Worm (Caenorhabditis elegans): ENCODE measurements around the gene osta-2.

DNA sequence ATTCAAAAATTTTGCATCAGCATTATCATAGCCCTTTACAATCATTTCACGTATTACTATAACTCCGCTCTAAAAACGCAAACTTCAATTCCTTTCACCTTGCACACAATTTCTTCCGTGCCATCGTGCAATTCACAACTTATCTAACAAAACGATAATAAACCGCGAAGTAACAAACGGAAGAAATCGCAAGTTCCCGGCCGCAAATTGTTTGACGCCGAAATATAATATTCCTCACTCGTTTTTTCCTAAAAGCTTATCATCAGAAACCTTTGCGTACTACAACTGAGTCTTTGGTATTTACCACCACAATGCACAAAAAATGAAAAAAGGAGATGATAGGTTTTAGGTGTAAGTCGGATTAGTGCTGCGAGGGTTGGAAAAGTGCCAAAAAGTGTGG is 39.8 kb downstream of the osta-2 start:
- TF ChIP-seq unc-39 (tag; optimal IDR thresholded peaks at IDR 0.05) (no peak), lsy-2 (tag; optimal IDR thresholded peaks at IDR 0.05) (no peak), elt-3 (tag; optimal IDR thresholded peaks at IDR 0.05) (no peak), elt-1 (tag; optimal IDR thresholded peaks at IDR 0.05; ENCODE audit: borderline replicate concordance, insufficient read depth) (no peak), unc-62 (GFP tag; optimal IDR thresholded peaks at IDR 0.05) (no peak), lin-13 (tag; optimal IDR thresholded peaks at IDR 0.05) (no peak), bed-3 (GFP tag; optimal IDR thresholded peaks at IDR 0.05) (no peak), nhr-2 (tag; optimal IDR thresholded peaks at IDR 0.05) (no peak), M03D4.4 (tag; optimal IDR thresholded peaks at IDR 0.05) (no peak), pha-4 (tag; optimal IDR thresholded peaks at IDR 0.05) (no peak), hlh-1 (tag; optimal IDR thresholded peaks at IDR 0.05) (no peak), flh-1 (GFP tag; optimal IDR thresholded peaks at IDR 0.05) (no peak), nhr-76 (tag; optimal IDR thresholded peaks at IDR 0.05) (no peak)
